Fruit fly (Drosophila melanogaster) whole organism, embryonic: Measurements from ENCODE around the gene RtcB.

Experiments used
- CG12236 ChIP-seq: fragments of 200-800 bp; sonication (Bioruptor generic); optimal IDR thresholded peaks from 2 replicates; lab custom pipeline; 2016; ENCODE audit warnings: missing biosample characterization, missing genetic modification characterization
- CG1233 ChIP-seq: fragments of 200-800 bp; sonication (Bioruptor generic); optimal IDR thresholded peaks from 4 replicates; lab custom pipeline; 2018; ENCODE audit warnings: missing biosample characterization, mild to moderate bottlenecking, missing genetic modification characterization
- CG12769 ChIP-seq: fragments of 200-800 bp; sonication (Bioruptor generic); optimal IDR thresholded peaks from 2 replicates; lab custom pipeline; 2019; ENCODE audit warnings: missing biosample characterization, mild to moderate bottlenecking, missing genetic modification characterization, moderate library complexity
- CG14965 ChIP-seq: fragments of 200-800 bp; sonication (Bioruptor generic); optimal IDR thresholded peaks from 2 replicates; lab custom pipeline; 2016; ENCODE audit warnings: missing biosample characterization, missing genetic modification characterization, borderline replicate concordance
- CG1602 ChIP-seq: fragments of 200-800 bp; sonication (Bioruptor generic); optimal IDR thresholded peaks from 3 replicates; lab custom pipeline; 2016; ENCODE audit warnings: missing biosample characterization, missing genetic modification characterization
- CG16815 ChIP-seq: fragments of 200-800 bp; sonication (Bioruptor generic); optimal IDR thresholded peaks from 3 replicates; lab custom pipeline; 2017; ENCODE audit warnings: missing biosample characterization, mild to moderate bottlenecking, missing genetic modification characterization
- CG17802 ChIP-seq: fragments of 200-800 bp; sonication (Bioruptor generic); optimal IDR thresholded peaks from 2 replicates; lab custom pipeline; 2018; ENCODE audit warnings: missing biosample characterization, mild to moderate bottlenecking, missing genetic modification characterization, moderate library complexity
- CG2120 ChIP-seq: fragments of 200-800 bp; sonication (Bioruptor generic); optimal IDR thresholded peaks from 3 replicates; lab custom pipeline; 2016; ENCODE audit warnings: missing biosample characterization, missing genetic modification characterization
- CG3163 ChIP-seq: fragments of 200-800 bp; sonication (Bioruptor generic); optimal IDR thresholded peaks from 3 replicates; lab custom pipeline; 2016; ENCODE audit warnings: missing biosample characterization, missing genetic modification characterization
- CG34224 ChIP-seq: fragments of 200-800 bp; sonication (Bioruptor generic); IDR thresholded peaks from 3 replicates; pipeline ENCODE4 v1.3.6; 2022; ENCODE audit warnings: missing biosample characterization, missing genetic modification characterization; ENCODE audit not compliant: partially characterized antibody
- CG34376 ChIP-seq: fragments of 200-800 bp; sonication (Bioruptor generic); optimal IDR thresholded peaks from 2 replicates; lab custom pipeline; 2018; ENCODE audit warnings: missing biosample characterization, mild to moderate bottlenecking, missing genetic modification characterization
- CG34422 ChIP-seq: fragments of 200-800 bp; sonication (Bioruptor generic); IDR thresholded peaks from 3 replicates; pipeline ENCODE4 v1.3.6; 2022; ENCODE audit warnings: missing biosample characterization, missing genetic modification characterization
- CG3838 ChIP-seq: fragments of 200-800 bp; sonication (Bioruptor generic); optimal IDR thresholded peaks from 3 replicates; lab custom pipeline; 2016; ENCODE audit warnings: missing biosample characterization, missing genetic modification characterization
- CG4282 ChIP-seq: fragments of 200-800 bp; sonication (Bioruptor generic); optimal IDR thresholded peaks from 2 replicates; lab custom pipeline; 2016; ENCODE audit warnings: missing biosample characterization, missing genetic modification characterization
- CG4404 ChIP-seq: fragments of 200-800 bp; sonication (Bioruptor generic); IDR thresholded peaks from 2 replicates; pipeline ENCODE4 v1.3.6; 2022; ENCODE audit warnings: missing biosample characterization, missing genetic modification characterization
- CG4424 ChIP-seq: fragments of 200-800 bp; sonication (Bioruptor generic); optimal IDR thresholded peaks from 3 replicates; lab custom pipeline; 2016; ENCODE audit warnings: missing biosample characterization, missing genetic modification characterization
- CG6254 ChIP-seq: fragments of 200-800 bp; sonication (Bioruptor generic); optimal IDR thresholded peaks from 3 replicates; lab custom pipeline; 2017; ENCODE audit warnings: mild to moderate bottlenecking, missing biosample characterization, missing genetic modification reagents, missing genetic modification characterization
- CG6683 ChIP-seq: fragments of 200-800 bp; sonication (Bioruptor generic); optimal IDR thresholded peaks from 2 replicates; lab custom pipeline; 2017; ENCODE audit warnings: missing biosample characterization, mild to moderate bottlenecking, missing genetic modification characterization, missing genetic modification reagents
- CG7963 ChIP-seq: fragments of 200-800 bp; sonication (Bioruptor generic); IDR thresholded peaks from 3 replicates; pipeline ENCODE4 v1.3.6; 2022; ENCODE audit warnings: missing biosample characterization, missing genetic modification characterization; ENCODE audit not compliant: partially characterized antibody
- CG8089 ChIP-seq: fragments of 200-800 bp; sonication (Bioruptor generic); optimal IDR thresholded peaks from 3 replicates; lab custom pipeline; 2016; ENCODE audit warnings: missing biosample characterization, missing genetic modification characterization
- Camta ChIP-seq: fragments of 200-800 bp; sonication (Bioruptor generic); optimal IDR thresholded peaks from 2 replicates; lab custom pipeline; 2016; ENCODE audit warnings: missing biosample characterization, missing genetic modification characterization
- Elba2 ChIP-seq: fragments of 200-800 bp; sonication (Bioruptor generic); optimal IDR thresholded peaks from 3 replicates; lab custom pipeline; 2016; ENCODE audit warnings: missing biosample characterization, missing genetic modification characterization
- Hr39 ChIP-seq: fragments of >200 bp; optimal IDR thresholded peaks from 2 replicates; lab custom pipeline; 2017
- Lhr ChIP-seq: fragments of 200-800 bp; sonication (Bioruptor generic); optimal IDR thresholded peaks from 3 replicates; lab custom pipeline; 2017; ENCODE audit warnings: mild to moderate bottlenecking, missing biosample characterization, missing genetic modification reagents, missing genetic modification characterization
- Max ChIP-seq: fragments of 200-800 bp; sonication (Bioruptor generic); optimal IDR thresholded peaks from 2 replicates; lab custom pipeline; 2016; ENCODE audit warnings: missing biosample characterization, mild to moderate bottlenecking, missing genetic modification characterization
- Nf-YB ChIP-seq: fragments of 200-800 bp; sonication (Bioruptor generic); optimal IDR thresholded peaks from 3 replicates; lab custom pipeline; 2019; ENCODE audit warnings: missing biosample characterization, mild to moderate bottlenecking, missing genetic modification characterization, moderate library complexity
- NfI ChIP-seq: fragments of 200-800 bp; sonication (Bioruptor generic); optimal IDR thresholded peaks from 3 replicates; lab custom pipeline; 2018; ENCODE audit warnings: missing biosample characterization, mild to moderate bottlenecking, missing genetic modification characterization, moderate library complexity
- Oli ChIP-seq: fragments of 200-800 bp; sonication (Bioruptor generic); optimal IDR thresholded peaks from 2 replicates; lab custom pipeline; 2018; ENCODE audit warnings: missing biosample characterization, mild to moderate bottlenecking, missing genetic modification characterization, moderate library complexity
- Vsx1 ChIP-seq: fragments of 200-800 bp; sonication (Bioruptor generic); optimal IDR thresholded peaks from 2 replicates; lab custom pipeline; 2017; ENCODE audit warnings: missing biosample characterization, mild to moderate bottlenecking, missing genetic modification characterization, missing genetic modification reagents
- chif ChIP-seq, 2 experiments: fragments of 200-800 bp; sonication (Bioruptor generic); optimal IDR thresholded peaks; 3 replicates each; lab custom pipeline; 2016; ENCODE audit warnings: missing biosample characterization in 2 of 2, missing genetic modification characterization in 2 of 2
- chinmo ChIP-seq: fragments of 200-800 bp; sonication (Bioruptor generic); IDR thresholded peaks from 4 replicates; pipeline ENCODE4 v1.3.6; 2022; ENCODE audit warnings: missing biosample characterization, missing genetic modification characterization; ENCODE audit not compliant: partially characterized antibody
- crol ChIP-seq: fragments of 200-800 bp; sonication (Bioruptor generic); IDR thresholded peaks from 2 replicates; pipeline ENCODE4 v1.3.6; 2022; ENCODE audit warnings: missing biosample characterization, missing genetic modification characterization
- da ChIP-seq: fragments of 200-800 bp; sonication (Bioruptor generic); optimal IDR thresholded peaks from 2 replicates; lab custom pipeline; 2016; ENCODE audit warnings: missing biosample characterization, missing genetic modification characterization
- dmrt11E ChIP-seq: fragments of 200-800 bp; sonication (Bioruptor generic); optimal IDR thresholded peaks from 3 replicates; lab custom pipeline; 2018; ENCODE audit warnings: missing biosample characterization, mild to moderate bottlenecking, missing genetic modification characterization, moderate library complexity
- fd3F ChIP-seq: fragments of 200-800 bp; sonication (Bioruptor generic); optimal IDR thresholded peaks from 2 replicates; lab custom pipeline; 2018; ENCODE audit warnings: missing biosample characterization, mild to moderate bottlenecking, missing genetic modification characterization, moderate library complexity
- gce ChIP-seq: fragments of 200-800 bp; sonication (Bioruptor generic); IDR thresholded peaks from 3 replicates; pipeline ENCODE4 v1.3.6; 2022; ENCODE audit warnings: missing biosample characterization, missing genetic modification characterization
- inv ChIP-seq: fragments of 200-800 bp; sonication (Bioruptor generic); IDR thresholded peaks from 2 replicates; pipeline ENCODE4 v1.3.6; 2022; ENCODE audit warnings: missing biosample characterization, missing genetic modification characterization; ENCODE audit not compliant: partially characterized antibody
- lab ChIP-seq: fragments of 200-800 bp; sonication (Bioruptor generic); optimal IDR thresholded peaks from 3 replicates; lab custom pipeline; 2017; ENCODE audit warnings: missing biosample characterization, missing genetic modification characterization, mild to moderate bottlenecking, moderate library complexity, missing genetic modification reagents
- nerfin-2 ChIP-seq: fragments of 200-800 bp; sonication (Bioruptor generic); IDR thresholded peaks from 2 replicates; pipeline ENCODE4 v1.3.6; 2022; ENCODE audit warnings: missing biosample characterization, missing genetic modification characterization; ENCODE audit not compliant: partially characterized antibody
- otp ChIP-seq: fragments of 200-800 bp; sonication (Bioruptor generic); IDR thresholded peaks from 3 replicates; pipeline ENCODE4, ENCODE4 v1.3.6; 2022; ENCODE audit warnings: missing biosample characterization, missing genetic modification characterization
- pum ChIP-seq: fragments of 200-800 bp; sonication (Bioruptor generic); optimal IDR thresholded peaks from 2 replicates; lab custom pipeline; 2016; ENCODE audit warnings: missing biosample characterization, missing genetic modification characterization
- sd ChIP-seq: fragments of 200-800 bp; sonication (Bioruptor generic); optimal IDR thresholded peaks from 3 replicates; lab custom pipeline; 2018; ENCODE audit warnings: missing biosample characterization, mild to moderate bottlenecking, missing genetic modification characterization, moderate library complexity
- shn ChIP-seq: fragments of 200-800 bp; sonication (Bioruptor generic); optimal IDR thresholded peaks from 3 replicates; lab custom pipeline; 2016; ENCODE audit warnings: missing biosample characterization, missing genetic modification characterization
- sr ChIP-seq: fragments of 200-800 bp; sonication (Bioruptor generic); IDR thresholded peaks from 3 replicates; pipeline ENCODE4 v1.3.6; 2022; ENCODE audit warnings: missing biosample characterization, missing genetic modification characterization
- tio ChIP-seq: fragments of 200-800 bp; sonication (Bioruptor generic); optimal IDR thresholded peaks from 2 replicates; lab custom pipeline; 2017; ENCODE audit warnings: missing biosample characterization, missing genetic modification characterization, inconsistent platforms
- tx ChIP-seq: fragments of 200-800 bp; sonication (Bioruptor generic); optimal IDR thresholded peaks from 2 replicates; lab custom pipeline; 2016; ENCODE audit warnings: missing biosample characterization, missing genetic modification characterization
- vfl ChIP-seq: fragments of 200-800 bp; sonication (Bioruptor generic); optimal IDR thresholded peaks from 2 replicates; lab custom pipeline; 2016; ENCODE audit warnings: missing biosample characterization, missing genetic modification characterization
- wor ChIP-seq: fragments of 200-800 bp; sonication (Bioruptor generic); IDR thresholded peaks from 2 replicates; pipeline ENCODE4 v1.3.6; 2022; ENCODE audit warnings: missing biosample characterization, missing genetic modification characterization
- zen ChIP-seq: fragments of 200-800 bp; sonication (Bioruptor generic); optimal IDR thresholded peaks from 3 replicates; lab custom pipeline; 2018; ENCODE audit warnings: missing biosample characterization, mild to moderate bottlenecking, missing genetic modification characterization, moderate library complexity

RtcB gene

dm6 chr2L:19421573-19421972 lies 8.9 kb upstream of the RtcB start (continued):
- no peak for TF ChIP-seq da
- TF ChIP-seq CG1233 = no peak
- no peak for TF ChIP-seq CG6254
- no peak for TF ChIP-seq zen (tag; lab: Kevin White, UChicago)
- no peak for TF ChIP-seq inv
- peak; percentile 65 for TF ChIP-seq Nf-YB (GFP tag; lab: Kevin White, UChicago)
- TF ChIP-seq CG34224 (GFP tag; lab: Robert Waterston, UW) = no peak
- no peak for TF ChIP-seq CG1602 (GFP tag; lab: Kevin White, UChicago)
- no peak for TF ChIP-seq tx (GFP tag; lab: Kevin White, UChicago)
- TF ChIP-seq vfl (GFP tag; lab: Kevin White, UChicago) = no peak
- no peak for TF ChIP-seq CG6683 (GFP tag; lab: Kevin White, UChicago)
- TF ChIP-seq CG8089 (GFP tag; lab: Kevin White, UChicago) = no peak
- TF ChIP-seq CG4424 (GFP tag; lab: Kevin White, UChicago) = no peak
- no peak for TF ChIP-seq NfI (GFP tag; lab: Kevin White, UChicago)
- no peak for TF ChIP-seq Elba2 (GFP tag; lab: Kevin White, UChicago)
- TF ChIP-seq CG3163 (GFP tag; lab: Kevin White, UChicago) = no peak
- TF ChIP-seq tio (GFP tag; lab: Kevin White, UChicago) = no peak
- no peak; the same call in 2 of the 3 replicates for TF ChIP-seq CG34422 (GFP tag; lab: Robert Waterston, UW)
- no peak for TF ChIP-seq Lhr (GFP tag; lab: Kevin White, UChicago)
- TF ChIP-seq fd3F (GFP tag; lab: Kevin White, UChicago) = no peak
- TF ChIP-seq CG34376 (GFP tag; lab: Kevin White, UChicago) = peak; percentile 37
- no peak for TF ChIP-seq Vsx1
- peak; percentile 16 for TF ChIP-seq lab
- TF ChIP-seq CG4404 (GFP tag; lab: Robert Waterston, UW) = no peak

dm6 chr2L:19422642-19423041 lies 7.8 kb upstream of the RtcB start:
- no peak for TF ChIP-seq CG4282
- peak; percentile 63; the same call in 1 of the 2 replicates for TF ChIP-seq crol (GFP tag; lab: Robert Waterston, UW)
- TF ChIP-seq Hr39 (lab: Kevin White, UChicago) = no peak
- TF ChIP-seq sd (tag; lab: Kevin White, UChicago) = peak; percentile 83
- TF ChIP-seq gce = 0 out of 3 replicates have a peak, but pooled peaks have one; percentile 36
- TF ChIP-seq CG12769 (tag; lab: Kevin White, UChicago) = peak; percentile 74
- TF ChIP-seq chinmo = 0 out of 4 replicates have a peak, but pooled peaks have one; percentile 46
- peak; percentile 70; the same call in 1 of the 3 replicates for TF ChIP-seq sr
- 0 out of 3 replicates have a peak, but pooled peaks have one; percentile 11 for TF ChIP-seq CG7963 (GFP tag; lab: Robert Waterston, UW)

dm6 chr2L:19423467-19424122 lies 6.8 kb upstream of the RtcB start, which contains the start of the genes Alp12 and CG13085:
Alp12 (plus strand) TSS chr2L:19424050.
CG13085 (plus strand) TSS chr2L:19424050.
- TF ChIP-seq chif (GFP tag; optimal IDR thresholded peaks at IDR 0.05; lab: Kevin White, UChicago) = peak; percentile 91 to 97
- TF ChIP-seq CG14965 (GFP tag; lab: Kevin White, UChicago) = peak; percentile 57
- TF ChIP-seq dmrt11E = peak; percentile 94
- peak; percentile 96 for TF ChIP-seq Camta (GFP tag; lab: Kevin White, UChicago)
- TF ChIP-seq Max = peak; percentile 97
- peak; percentile 90 for TF ChIP-seq otp
- peak; percentile 98 for TF ChIP-seq wor (GFP tag; lab: Robert Waterston, UW)
- no peak for TF ChIP-seq nerfin-2 (GFP tag; lab: Robert Waterston, UW)
- peak; percentile 82 for TF ChIP-seq CG17802 (tag; lab: Kevin White, UChicago)
- peak; percentile 89 for TF ChIP-seq CG12236 (GFP tag; lab: Kevin White, UChicago)
- TF ChIP-seq CG3838 = peak; percentile 90
- TF ChIP-seq Oli (tag; lab: Kevin White, UChicago) = peak; percentile 99
- peak; percentile 98 for TF ChIP-seq CG2120 (GFP tag; lab: Kevin White, UChicago)
- peak; percentile 93 for TF ChIP-seq CG16815 (GFP tag; lab: Kevin White, UChicago)
- peak; percentile 92 for TF ChIP-seq shn
- peak; percentile 94 for TF ChIP-seq pum (GFP tag; lab: Kevin White, UChicago)
